Worm (Caenorhabditis elegans) whole organism, L3 larva: ENCODE results near the gene mab-21.

Source experiments
- R02D3.7 ChIP-seq: fragments of 150-350 bp; optimal IDR thresholded peaks from 2 replicates; lab custom pipeline; 2014; ENCODE audit warnings: missing biosample characterization, missing genetic modification characterization
- ZK546.5 ChIP-seq: sonication (generic microtip); optimal IDR thresholded peaks from 2 replicates; lab custom pipeline; 2017; ENCODE audit warnings: missing biosample characterization, missing genetic modification characterization
- aly-2 ChIP-seq: fragments of 150-350 bp; optimal IDR thresholded peaks from 2 replicates; lab custom pipeline; 2014; ENCODE audit warnings: missing biosample characterization, missing genetic modification characterization
- ama-1 ChIP-seq: fragments of 150-350 bp; optimal IDR thresholded peaks from 2 replicates; lab custom pipeline; 2018
- ceh-16 ChIP-seq: sonication (generic microtip); optimal IDR thresholded peaks from 2 replicates; lab custom pipeline; 2017; ENCODE audit warnings: missing biosample characterization, missing genetic modification characterization
- ceh-28 ChIP-seq: fragments of 150-350 bp; optimal IDR thresholded peaks from 2 replicates; lab custom pipeline; 2014; ENCODE audit warnings: missing biosample characterization, missing genetic modification reagents, missing genetic modification characterization
- ceh-82 ChIP-seq: fragments of 150-350 bp; optimal IDR thresholded peaks from 2 replicates; lab custom pipeline; 2014; ENCODE audit warnings: missing biosample characterization, missing genetic modification characterization
- ceh-9 ChIP-seq: sonication (generic microtip); optimal IDR thresholded peaks from 2 replicates; lab custom pipeline; 2018; ENCODE audit warnings: missing biosample characterization, missing genetic modification characterization
- daf-12 ChIP-seq: fragments of 150-350 bp; optimal IDR thresholded peaks from 2 replicates; lab custom pipeline; 2014; ENCODE audit warnings: missing biosample characterization, missing genetic modification reagents, missing genetic modification characterization
- egl-27 ChIP-seq: sonication (generic microtip); optimal IDR thresholded peaks from 4 replicates; lab custom pipeline; 2017; ENCODE audit warnings: missing biosample characterization, missing genetic modification reagents, missing genetic modification characterization
- egl-5 ChIP-seq: fragments of 150-350 bp; optimal IDR thresholded peaks from 2 replicates; lab custom pipeline; 2017; ENCODE audit warnings: missing biosample characterization, missing genetic modification reagents, missing genetic modification characterization, inconsistent platforms
- elt-1 ChIP-seq: fragments of 150-350 bp; optimal IDR thresholded peaks from 2 replicates; lab custom pipeline; 2014; ENCODE audit warnings: missing biosample characterization, missing genetic modification characterization
- elt-2 ChIP-seq: sonication (generic microtip); optimal IDR thresholded peaks from 2 replicates; lab custom pipeline; 2016; ENCODE audit warnings: missing genetic modification reagents, mild to moderate bottlenecking, missing genetic modification characterization, missing compliant biosample characterization
- elt-3 ChIP-seq, 3 experiments: fragments of 150-350 bp in 1 of 3; sonication (generic microtip) in 2 of 3; optimal IDR thresholded peaks; 2 replicates in 2 of 3; 4 replicates in 1 of 3; lab custom pipeline; 2014 to 2017; ENCODE audit warnings: missing biosample characterization in 3 of 3, missing genetic modification characterization in 3 of 3
- eor-1 ChIP-seq, 2 experiments: fragments of 150-350 bp; optimal IDR thresholded peaks; 2 replicates each; lab custom pipeline; 2014 to 2018; ENCODE audit warnings: missing biosample characterization in 2 of 2, missing genetic modification characterization in 2 of 2
- fkh-10 ChIP-seq: sonication (generic microtip); optimal IDR thresholded peaks from 2 replicates; lab custom pipeline; 2017; ENCODE audit warnings: missing biosample characterization, missing genetic modification reagents, missing genetic modification characterization
- fkh-2 ChIP-seq: fragments of 150-350 bp; optimal IDR thresholded peaks from 2 replicates; lab custom pipeline; 2014; ENCODE audit warnings: missing biosample characterization, missing genetic modification reagents, missing genetic modification characterization
- fos-1 ChIP-seq: fragments of 150-350 bp; optimal IDR thresholded peaks from 2 replicates; lab custom pipeline; 2014; ENCODE audit warnings: missing biosample characterization, missing genetic modification characterization
- hmg-11 ChIP-seq: sonication (generic microtip); optimal IDR thresholded peaks from 2 replicates; lab custom pipeline; 2016; ENCODE audit warnings: missing genetic modification characterization, missing compliant biosample characterization
- lin-15B ChIP-seq: fragments of 150-350 bp; optimal IDR thresholded peaks from 2 replicates; lab custom pipeline; 2014; ENCODE audit warnings: missing biosample characterization, missing genetic modification characterization
- lin-39 ChIP-seq: fragments of 150-350 bp; optimal IDR thresholded peaks from 2 replicates; lab custom pipeline; 2018; ENCODE audit warnings: missing biosample characterization, missing genetic modification reagents, missing genetic modification characterization
- lsy-12 ChIP-seq: sonication (generic microtip); optimal IDR thresholded peaks from 2 replicates; lab custom pipeline; 2016; ENCODE audit warnings: mild to moderate bottlenecking, missing genetic modification characterization, missing compliant biosample characterization
- mdl-1 ChIP-seq: fragments of 150-350 bp; optimal IDR thresholded peaks from 2 replicates; lab custom pipeline; 2014; ENCODE audit warnings: missing biosample characterization, missing genetic modification characterization
- mml-1 ChIP-seq: fragments of 150-350 bp; sonication (generic microtip); optimal IDR thresholded peaks from 3 replicates; lab custom pipeline; 2014; ENCODE audit warnings: missing biosample characterization, missing genetic modification characterization
- nfya-1 ChIP-seq: sonication (generic microtip); optimal IDR thresholded peaks from 2 replicates; lab custom pipeline; 2017; ENCODE audit warnings: missing genetic modification characterization, mild to moderate bottlenecking, missing compliant biosample characterization, antibody characterized with exemption, moderate library complexity; ENCODE audit not compliant: insufficient read depth
- nhr-11 ChIP-seq: fragments of 150-350 bp; optimal IDR thresholded peaks from 2 replicates; lab custom pipeline; 2014; ENCODE audit warnings: missing biosample characterization, missing genetic modification characterization
- nhr-12 ChIP-seq: fragments of 150-350 bp; optimal IDR thresholded peaks from 2 replicates; lab custom pipeline; 2014; ENCODE audit warnings: missing biosample characterization, missing genetic modification characterization
- nhr-23 ChIP-seq: fragments of 150-350 bp; optimal IDR thresholded peaks from 2 replicates; lab custom pipeline; 2014; ENCODE audit warnings: missing biosample characterization, missing genetic modification reagents, missing genetic modification characterization
- nhr-237 ChIP-seq: fragments of 150-350 bp; optimal IDR thresholded peaks from 2 replicates; lab custom pipeline; 2014; ENCODE audit warnings: missing biosample characterization, missing genetic modification characterization
- nhr-25 ChIP-seq: sonication (generic microtip); optimal IDR thresholded peaks from 2 replicates; lab custom pipeline; 2017; ENCODE audit warnings: missing biosample characterization, missing genetic modification characterization
- nhr-28 ChIP-seq: fragments of 150-350 bp; optimal IDR thresholded peaks from 2 replicates; lab custom pipeline; 2014; ENCODE audit warnings: missing biosample characterization, missing genetic modification characterization
- nhr-43 ChIP-seq: sonication (generic microtip); optimal IDR thresholded peaks from 2 replicates; lab custom pipeline; 2016; ENCODE audit warnings: mild to moderate bottlenecking, missing genetic modification characterization, missing compliant biosample characterization; ENCODE audit not compliant: poor library complexity, severe bottlenecking
- nhr-67 ChIP-seq: fragments of 150-350 bp; optimal IDR thresholded peaks from 2 replicates; lab custom pipeline; 2014; ENCODE audit warnings: missing biosample characterization, missing genetic modification characterization
- nhr-76 ChIP-seq: fragments of 150-350 bp; sonication (generic microtip); optimal IDR thresholded peaks from 5 replicates; lab custom pipeline; 2014; ENCODE audit warnings: missing biosample characterization, missing genetic modification characterization
- nhr-77 ChIP-seq: fragments of 150-350 bp; optimal IDR thresholded peaks from 2 replicates; lab custom pipeline; 2014; ENCODE audit warnings: missing biosample characterization, missing genetic modification characterization
- pha-4 ChIP-seq: fragments of 150-350 bp; optimal IDR thresholded peaks from 2 replicates; lab custom pipeline; 2014; ENCODE audit warnings: missing biosample characterization, missing genetic modification reagents, missing genetic modification characterization
- pqm-1 ChIP-seq: fragments of 150-350 bp; optimal IDR thresholded peaks from 2 replicates; lab custom pipeline; 2017; ENCODE audit warnings: missing biosample characterization, missing genetic modification characterization, inconsistent platforms
- sea-2 ChIP-seq: fragments of 150-350 bp; sonication (generic microtip); optimal IDR thresholded peaks from 4 replicates; lab custom pipeline; 2014; ENCODE audit warnings: missing biosample characterization, missing genetic modification reagents, missing genetic modification characterization
- skn-1 ChIP-seq: fragments of 150-350 bp; optimal IDR thresholded peaks from 2 replicates; lab custom pipeline; 2014; ENCODE audit warnings: missing biosample characterization, missing genetic modification characterization
- snpc-4 ChIP-seq: fragments of 150-350 bp; optimal IDR thresholded peaks from 2 replicates; lab custom pipeline; 2014; ENCODE audit warnings: missing biosample characterization, missing genetic modification characterization
- tbx-2 ChIP-seq: sonication (generic microtip); optimal IDR thresholded peaks from 2 replicates; lab custom pipeline; 2016; ENCODE audit warnings: mild to moderate bottlenecking, missing genetic modification characterization, missing compliant biosample characterization
- unc-62 ChIP-seq: fragments of 150-350 bp; sonication (generic microtip); optimal IDR thresholded peaks from 4 replicates; lab custom pipeline; 2014; ENCODE audit warnings: missing biosample characterization, missing genetic modification reagents, missing genetic modification characterization
- zag-1 ChIP-seq: fragments of 150-350 bp; optimal IDR thresholded peaks from 2 replicates; lab custom pipeline; 2014; ENCODE audit warnings: missing biosample characterization, missing genetic modification characterization

mab-21 gene

ce11 chrIII:4561286-4561685 is 39.3 kb upstream of the mab-21 start:
- TF ChIP-seq pha-4 (tag; lab: Kevin White, UChicago): peak; percentile 79
- TF ChIP-seq pqm-1 (tag; lab: Kevin White, UChicago): peak; percentile 14
- no peak for TF ChIP-seq tbx-2
- TF ChIP-seq elt-2: peak; percentile 26

DNA sequence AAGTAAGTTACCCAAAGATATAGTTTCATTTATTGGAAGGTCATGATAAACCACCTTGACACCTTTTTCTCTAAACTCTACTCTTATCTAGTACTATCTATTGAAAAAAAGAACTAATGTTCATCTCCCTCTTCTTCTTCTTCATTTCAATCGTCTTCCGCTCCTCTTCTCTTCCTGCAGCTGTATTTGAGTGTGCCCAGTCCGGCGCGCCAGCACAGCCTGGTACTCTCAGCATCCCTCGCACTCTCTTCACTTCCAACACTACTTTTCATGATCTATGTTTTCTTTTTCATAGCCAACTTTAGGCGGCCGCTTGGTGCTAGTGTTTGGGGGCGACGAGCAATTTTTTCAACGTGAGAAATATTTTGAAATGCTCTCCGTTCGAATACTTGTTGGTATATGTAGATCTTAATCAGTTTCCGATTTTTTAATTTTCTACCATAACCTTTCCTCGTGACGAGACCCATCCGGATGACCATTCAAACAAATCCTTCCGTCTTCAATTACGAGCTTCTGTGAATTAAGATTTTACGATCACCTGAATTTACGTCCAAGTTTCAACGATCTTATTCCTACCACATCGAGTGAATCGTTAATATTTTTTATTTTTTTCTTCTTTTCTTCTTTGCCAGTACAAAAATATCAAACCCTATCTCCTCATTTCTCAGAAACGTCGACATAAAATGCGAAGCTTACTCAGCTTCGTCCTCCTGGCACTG is 38.3 kb upstream of the mab-21 start, which contains the start of gene pan-1:
Gene pan-1, plus strand, starts transcription at position 669 of the 719 bp plus-strand sequence.
- TF ChIP-seq ama-1 (lab: Kevin White, UChicago): peak; percentile 80
- TF ChIP-seq nhr-25: peak; percentile 51
- no peak for TF ChIP-seq nhr-237 (tag; lab: Kevin White, UChicago)
- TF ChIP-seq nhr-23: peak; percentile 72
- peak; percentile 85 for TF ChIP-seq nfya-1 (tag; lab: Kevin White, UChicago)
- TF ChIP-seq ceh-16 (tag; lab: Kevin White, UChicago): no peak
- TF ChIP-seq ceh-82: peak; percentile 25
- peak; percentile 49 for TF ChIP-seq lsy-12
- peak; percentile 9 for TF ChIP-seq unc-62 (GFP tag; lab: Kevin White, UChicago)
- TF ChIP-seq R02D3.7 (tag; lab: Kevin White, UChicago): no peak
- peak; percentile 76 for TF ChIP-seq lin-39
- TF ChIP-seq pha-4 (tag; lab: Kevin White, UChicago): peak; percentile 66
- no peak for TF ChIP-seq fos-1
- peak; percentile 24 for TF ChIP-seq elt-2
- peak; percentile 53 for TF ChIP-seq snpc-4
- TF ChIP-seq hmg-11 (tag; lab: Kevin White, UChicago): peak; percentile 89
- no peak for TF ChIP-seq mml-1 (tag; lab: Kevin White, UChicago)
- TF ChIP-seq egl-5 (tag; lab: Kevin White, UChicago): peak; percentile 46
- TF ChIP-seq sea-2: no peak
- TF ChIP-seq ceh-28 (tag; lab: Kevin White, UChicago): peak; percentile 9

DNA sequence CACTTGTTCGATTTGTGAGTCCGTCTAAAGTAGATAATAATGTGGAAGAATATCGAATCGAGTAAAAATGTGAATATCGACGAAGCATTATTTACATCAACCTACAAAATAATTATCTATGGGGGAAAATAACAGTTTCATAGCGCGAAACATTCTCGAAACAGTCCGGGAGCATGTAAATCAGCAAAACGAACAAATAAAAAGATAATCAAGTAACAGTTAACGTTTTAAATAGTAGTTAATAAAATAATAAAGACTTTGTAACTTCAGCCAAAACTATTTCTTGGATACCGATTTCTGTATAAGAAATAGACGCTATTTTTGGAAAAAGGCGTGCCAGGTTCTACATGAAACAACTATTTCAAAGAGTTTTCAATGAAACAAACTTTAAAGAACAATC is 32.5 kb upstream of the mab-21 start, which contains the start of gene mlcd-1:
Gene mlcd-1, minus strand, starts transcription at position 101 of the 400 bp plus-strand sequence.
- TF ChIP-seq zag-1 (tag; lab: Kevin White, UChicago): no peak
- TF ChIP-seq lsy-12: no peak
- TF ChIP-seq eor-1 (tag; optimal IDR thresholded peaks at IDR 0.05; lab: Kevin White, UChicago): no peak
- TF ChIP-seq mdl-1 (tag; lab: Kevin White, UChicago): no peak
- no peak for TF ChIP-seq ZK546.5
- TF ChIP-seq mml-1 (tag; lab: Kevin White, UChicago): no peak
- TF ChIP-seq nhr-23: no peak
- no peak for TF ChIP-seq aly-2 (tag; lab: Kevin White, UChicago)
- TF ChIP-seq nhr-28: no peak
- TF ChIP-seq hmg-11 (tag; lab: Kevin White, UChicago): no peak
- TF ChIP-seq ama-1 (lab: Kevin White, UChicago): no peak
- no peak for TF ChIP-seq egl-27 (tag; lab: Kevin White, UChicago)
- TF ChIP-seq elt-3 (tag; optimal IDR thresholded peaks at IDR 0.05; lab: Kevin White, UChicago): no peak
- no peak for TF ChIP-seq fkh-10
- TF ChIP-seq nhr-12 (tag; lab: Kevin White, UChicago): no peak
- TF ChIP-seq sea-2: no peak
- TF ChIP-seq unc-62 (GFP tag; lab: Kevin White, UChicago): no peak
- TF ChIP-seq skn-1 (tag; lab: Kevin White, UChicago): no peak

DNA sequence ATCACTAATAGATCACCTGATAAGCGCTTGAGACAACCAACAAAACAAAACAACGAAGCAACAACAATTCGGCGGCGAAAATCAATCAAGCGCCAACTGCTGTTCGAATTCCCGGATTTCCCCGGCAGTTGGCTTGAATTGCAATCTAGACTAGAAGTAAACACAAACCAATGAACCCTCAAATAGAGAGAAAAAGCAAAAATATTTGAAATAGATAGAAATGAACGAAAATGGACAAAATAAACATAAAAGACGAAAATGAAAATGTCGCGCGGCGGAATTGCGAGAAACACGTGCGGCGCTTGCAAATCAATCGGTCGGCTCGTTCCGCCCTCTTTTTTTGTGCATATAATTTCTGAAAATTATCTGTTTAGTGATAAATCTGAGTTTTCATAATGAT is 32.1 kb upstream of the mab-21 start, which contains the start of gene idhg-1:
Gene idhg-1, plus strand, starts transcription at position 343 of the 400 bp plus-strand sequence.
- TF ChIP-seq mdl-1 (tag; lab: Kevin White, UChicago): no peak
- TF ChIP-seq zag-1 (tag; lab: Kevin White, UChicago): no peak
- TF ChIP-seq nhr-67 (tag; lab: Kevin White, UChicago): peak; percentile 12
- no peak for TF ChIP-seq ceh-9 (tag; lab: Kevin White, UChicago)
- TF ChIP-seq nhr-23: peak; percentile 8
- TF ChIP-seq lin-15B (tag; lab: Kevin White, UChicago): peak; percentile 41
- no peak for TF ChIP-seq nhr-11 (tag; lab: Kevin White, UChicago)
- TF ChIP-seq elt-1 (tag; lab: Kevin White, UChicago): no peak
- TF ChIP-seq skn-1 (tag; lab: Kevin White, UChicago): peak; percentile 13
- no peak for TF ChIP-seq eor-1 (tag; optimal IDR thresholded peaks at IDR 0.05; lab: Kevin White, UChicago)
- no peak for TF ChIP-seq nhr-237 (tag; lab: Kevin White, UChicago)
- TF ChIP-seq nhr-12 (tag; lab: Kevin White, UChicago): no peak
- peak; percentile 85 for TF ChIP-seq daf-12 (tag; lab: Kevin White, UChicago)
- TF ChIP-seq ama-1 (lab: Kevin White, UChicago): no peak
- TF ChIP-seq nfya-1 (tag; lab: Kevin White, UChicago): peak; percentile 61
- peak; percentile 36 for TF ChIP-seq ceh-28 (tag; lab: Kevin White, UChicago)
- TF ChIP-seq lin-39: no peak
- no peak for TF ChIP-seq pqm-1 (tag; lab: Kevin White, UChicago)
- no peak for TF ChIP-seq aly-2 (tag; lab: Kevin White, UChicago)
- peak; percentile 95 for TF ChIP-seq hmg-11 (tag; lab: Kevin White, UChicago)
- peak; percentile 85 for TF ChIP-seq nhr-43 (tag; lab: Kevin White, UChicago)
- TF ChIP-seq egl-27 (tag; lab: Kevin White, UChicago): no peak
- peak; percentile 9 for TF ChIP-seq fkh-2
- TF ChIP-seq nhr-76 (tag; lab: Kevin White, UChicago): peak; percentile 36
- TF ChIP-seq nhr-77 (tag; lab: Kevin White, UChicago): no peak
- no peak for TF ChIP-seq nhr-28
- TF ChIP-seq mml-1 (tag; lab: Kevin White, UChicago): no peak
- TF ChIP-seq nhr-25: peak; percentile 29
- TF ChIP-seq elt-3 (tag; optimal IDR thresholded peaks at IDR 0.05; lab: Kevin White, UChicago): no peak
- no peak for TF ChIP-seq unc-62 (GFP tag; lab: Kevin White, UChicago)
- TF ChIP-seq ZK546.5: no peak
